Worm (Caenorhabditis elegans): ENCODE measurements around the gene F45D11.5.
"Not testable (repeated sequence)": the region's sequence is repeated elsewhere in the genome, so short reads cannot be mapped to it uniquely, and the experiment has no call there.

ce11 chrII:985703-986102, 15.8 kb upstream of the F45D11.5 start, which contains the start of gene fbxc-40:
- TF ChIP-seq fkh-3 (tag; optimal IDR thresholded peaks at IDR 0.05); athp-1 (tag; optimal IDR thresholded peaks at IDR 0.05); tlf-1 (GFP tag; optimal IDR thresholded peaks at IDR 0.05); mes-4 (tag; optimal IDR thresholded peaks at IDR 0.05); pha-4 (tag; optimal IDR thresholded peaks at IDR 0.05); lsl-1 (GFP tag; optimal IDR thresholded peaks at IDR 0.05); bed-2 (GFP tag; IDR thresholded peaks at IDR 0.05); lsy-27 (tag; optimal IDR thresholded peaks at IDR 0.05; ENCODE audit: borderline replicate concordance, insufficient read depth); efl-1 (GFP tag; optimal IDR thresholded peaks at IDR 0.05); hsf-1 (GFP tag; IDR thresholded peaks at IDR 0.05): not testable (repeated sequence)

All from whole organism, young adult.